Worm (Caenorhabditis elegans): ENCODE measurements around the gene bath-2.

- TF ChIP-seq med-1 (GFP tag; optimal IDR thresholded peaks at IDR 0.05; ENCODE audit: insufficient read depth) (no peak), flt-1 (GFP tag; IDR thresholded peaks at IDR 0.05) (no peak), T22C8.4 (GFP tag; IDR thresholded peaks at IDR 0.05) (no peak), ztf-29 (GFP tag; IDR thresholded peaks at IDR 0.05) (no peak)
Observed at ce11 chrII:1878663-1879062, 43.9 kb downstream of the bath-2 start, which contains the start of gene math-16.
